Worm (Caenorhabditis elegans) whole organism, L1 larva: ENCODE results near the gene Y46H3C.5.

ENCODE experiments used
- C04F5.9 ChIP-seq: sonication (generic microtip); optimal IDR thresholded peaks from 2 replicates; lab custom pipeline; 2016; ENCODE audit warnings: missing genetic modification characterization, missing compliant biosample characterization
- C16A3.4 ChIP-seq: fragments of 150-350 bp; optimal IDR thresholded peaks from 2 replicates; lab custom pipeline; 2014; ENCODE audit warnings: missing biosample characterization, missing genetic modification characterization
- F16B12.6 ChIP-seq: fragments of 150-350 bp; optimal IDR thresholded peaks from 2 replicates; lab custom pipeline; 2014; ENCODE audit warnings: missing biosample characterization, missing genetic modification characterization
- Y116A8C.19 ChIP-seq: sonication (generic microtip); optimal IDR thresholded peaks from 2 replicates; lab custom pipeline; 2016; ENCODE audit warnings: missing compliant biosample characterization, missing genetic modification characterization, borderline replicate concordance
- aha-1 ChIP-seq: fragments of 150-350 bp; optimal IDR thresholded peaks from 2 replicates; lab custom pipeline; 2014; ENCODE audit warnings: missing biosample characterization, missing genetic modification characterization
- alr-1 ChIP-seq: fragments of 200-800 bp; sonication (Bioruptor generic); optimal IDR thresholded peaks from 2 replicates; lab custom pipeline; 2018; ENCODE audit warnings: borderline replicate concordance, mild to moderate bottlenecking, missing genetic modification characterization, missing compliant biosample characterization
- aly-2 ChIP-seq: fragments of 150-350 bp; optimal IDR thresholded peaks from 2 replicates; lab custom pipeline; 2014; ENCODE audit warnings: missing biosample characterization, missing genetic modification characterization
- blmp-1 ChIP-seq: fragments of 150-350 bp; optimal IDR thresholded peaks from 2 replicates; lab custom pipeline; 2014; ENCODE audit warnings: missing biosample characterization, missing genetic modification characterization
- ceh-63 ChIP-seq: fragments of 200-800 bp; sonication (Bioruptor generic); optimal IDR thresholded peaks from 2 replicates; lab custom pipeline; 2018; ENCODE audit warnings: mild to moderate bottlenecking, missing genetic modification characterization, missing compliant biosample characterization
- ceh-8 ChIP-seq: fragments of 200-800 bp; sonication (Bioruptor generic); optimal IDR thresholded peaks from 2 replicates; lab custom pipeline; 2018; ENCODE audit warnings: mild to moderate bottlenecking, missing genetic modification characterization, moderate library complexity, missing compliant biosample characterization
- egl-13 ChIP-seq: sonication (generic microtip); optimal IDR thresholded peaks from 2 replicates; lab custom pipeline; 2016; ENCODE audit warnings: missing genotype, missing genetic modification reagents, missing genetic modification characterization, missing compliant biosample characterization
- egl-27 ChIP-seq, 2 experiments: fragments of 150-350 bp in 1 of 2; sonication (generic microtip); optimal IDR thresholded peaks; 3 replicates each; lab custom pipeline; 2017 to 2018; ENCODE audit warnings: missing biosample characterization in 2 of 2, missing genetic modification characterization in 2 of 2, missing genetic modification reagents in 2 of 2
- fkh-10 ChIP-seq: sonication (generic microtip); optimal IDR thresholded peaks from 2 replicates; lab custom pipeline; 2017; ENCODE audit warnings: missing biosample characterization, missing genetic modification reagents, missing genetic modification characterization
- fkh-4 ChIP-seq: sonication (generic microtip); optimal IDR thresholded peaks from 2 replicates; lab custom pipeline; 2016; ENCODE audit warnings: missing compliant biosample characterization, missing genetic modification characterization, borderline replicate concordance
- fkh-8 ChIP-seq: sonication (generic microtip); optimal IDR thresholded peaks from 2 replicates; lab custom pipeline; 2016; ENCODE audit warnings: mild to moderate bottlenecking, missing genetic modification characterization, missing compliant biosample characterization
- hlh-4 ChIP-seq: sonication (generic microtip); optimal IDR thresholded peaks from 2 replicates; lab custom pipeline; 2016; ENCODE audit warnings: mild to moderate bottlenecking, missing genetic modification characterization, missing compliant biosample characterization
- jun-1 ChIP-seq: fragments of 150-350 bp; optimal IDR thresholded peaks from 2 replicates; lab custom pipeline; 2014; ENCODE audit warnings: missing biosample characterization, missing genetic modification reagents, missing genetic modification characterization
- lin-39 ChIP-seq: fragments of 150-350 bp; optimal IDR thresholded peaks from 2 replicates; lab custom pipeline; 2014; ENCODE audit warnings: missing biosample characterization, missing genetic modification reagents, missing genetic modification characterization
- mdl-1 ChIP-seq, 2 experiments: fragments of 150-350 bp; optimal IDR thresholded peaks; 2 replicates each; lab custom pipeline; 2014 to 2017; ENCODE audit warnings: missing biosample characterization in 2 of 2, missing genetic modification characterization in 2 of 2, inconsistent platforms in 1 of 2
- mef-2 ChIP-seq: fragments of 150-350 bp; optimal IDR thresholded peaks from 2 replicates; lab custom pipeline; 2014; ENCODE audit warnings: missing biosample characterization, missing genetic modification characterization
- nhr-11 ChIP-seq: fragments of 150-350 bp; optimal IDR thresholded peaks from 2 replicates; lab custom pipeline; 2014; ENCODE audit warnings: missing biosample characterization, missing genetic modification characterization
- nhr-237 ChIP-seq: fragments of 150-350 bp; optimal IDR thresholded peaks from 2 replicates; lab custom pipeline; 2014; ENCODE audit warnings: missing biosample characterization, missing genetic modification characterization
- nhr-28 ChIP-seq: fragments of 150-350 bp; optimal IDR thresholded peaks from 2 replicates; lab custom pipeline; 2014; ENCODE audit warnings: missing biosample characterization, missing genetic modification characterization
- nhr-47 ChIP-seq: sonication (generic microtip); optimal IDR thresholded peaks from 2 replicates; lab custom pipeline; 2016; ENCODE audit warnings: mild to moderate bottlenecking, missing genetic modification characterization, moderate library complexity, missing compliant biosample characterization
- nhr-71 ChIP-seq: sonication (generic microtip); optimal IDR thresholded peaks from 2 replicates; lab custom pipeline; 2016; ENCODE audit warnings: mild to moderate bottlenecking, missing genetic modification characterization, moderate library complexity, missing compliant biosample characterization
- nhr-76 ChIP-seq: sonication (generic microtip); optimal IDR thresholded peaks from 2 replicates; lab custom pipeline; 2017; ENCODE audit warnings: missing biosample characterization, missing genetic modification characterization
- nhr-84 ChIP-seq: sonication (generic microtip); optimal IDR thresholded peaks from 2 replicates; lab custom pipeline; 2017; ENCODE audit warnings: missing biosample characterization, missing genetic modification characterization
- pag-3 ChIP-seq: sonication (generic microtip); optimal IDR thresholded peaks from 2 replicates; lab custom pipeline; 2017; ENCODE audit warnings: missing genetic modification characterization, mild to moderate bottlenecking, missing compliant biosample characterization, antibody characterized with exemption, borderline replicate concordance; ENCODE audit not compliant: insufficient read depth
- rnt-1 ChIP-seq: sonication (generic microtip); optimal IDR thresholded peaks from 2 replicates; lab custom pipeline; 2016; ENCODE audit warnings: mild to moderate bottlenecking, missing genetic modification characterization, moderate library complexity, missing compliant biosample characterization
- sup-37 ChIP-seq: fragments of 200-800 bp; sonication (Bioruptor generic); optimal IDR thresholded peaks from 2 replicates; lab custom pipeline; 2018; ENCODE audit warnings: mild to moderate bottlenecking, missing genetic modification characterization, missing compliant biosample characterization
- swsn-7 ChIP-seq: sonication (generic microtip); optimal IDR thresholded peaks from 2 replicates; lab custom pipeline; 2016; ENCODE audit warnings: missing genetic modification characterization, missing compliant biosample characterization
- tlp-1 ChIP-seq: fragments of 150-350 bp; optimal IDR thresholded peaks from 2 replicates; lab custom pipeline; 2014; ENCODE audit warnings: missing biosample characterization, missing genetic modification characterization
- unc-62 ChIP-seq: fragments of 150-350 bp; optimal IDR thresholded peaks from 2 replicates; lab custom pipeline; 2014; ENCODE audit warnings: missing biosample characterization, missing genetic modification reagents, missing genetic modification characterization
- unc-98 ChIP-seq: fragments of 200-800 bp; sonication (Bioruptor generic); IDR thresholded peaks from 2 replicates; pipeline ENCODE4 v1.3.6; 2022; ENCODE audit warnings: missing genetic modification characterization, missing compliant biosample characterization
- ztf-11 ChIP-seq, 2 experiments: sonication (generic microtip); optimal IDR thresholded peaks; 2 replicates each; lab custom pipeline; 2016 to 2017; ENCODE audit warnings: missing genetic modification characterization in 2 of 2, missing biosample characterization in 1 of 2, missing compliant biosample characterization in 1 of 2

Gene Y46H3C.5

ce11 chrV:1725353-1725752 is 33.1 kb upstream of the Y46H3C.5 start, which contains the start of gene sri-27:
Gene sri-27 (plus strand): TSS chrV:1725653.
- TF ChIP-seq unc-98 (no peak), nhr-84 (tag; lab: Kevin White, UChicago) (no peak), aha-1 (tag; lab: Kevin White, UChicago) (no peak), alr-1 (tag; lab: Kevin White, UChicago) (no peak), unc-62 (no peak)

DNA sequence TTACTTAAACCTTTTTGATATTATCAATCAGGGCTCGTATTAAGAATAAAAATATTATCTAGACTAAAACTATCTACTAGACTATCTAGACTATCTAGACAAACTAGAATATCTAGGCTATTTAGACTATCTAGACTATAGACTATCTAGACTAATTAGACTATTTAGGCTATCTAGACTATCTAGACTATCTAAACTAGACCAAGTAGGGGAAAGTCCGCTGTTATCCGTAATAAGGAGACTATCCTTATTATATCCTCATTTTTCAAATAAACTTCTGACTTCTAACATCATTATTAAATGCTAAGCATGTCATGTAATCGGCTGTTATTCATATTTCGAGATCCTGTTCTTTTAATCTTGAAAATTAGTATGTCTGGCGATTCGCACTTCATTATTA is 29.7 kb upstream of the Y46H3C.5 start, which contains the start of gene srw-101:
srw-101 (plus strand) TSS at position 301 of the 400 bp plus-strand sequence.
- TF ChIP-seq unc-62 = no peak
- no peak for TF ChIP-seq mdl-1 (tag; optimal IDR thresholded peaks at IDR 0.05; lab: Kevin White, UChicago)
- TF ChIP-seq mef-2 (tag; lab: Kevin White, UChicago) = no peak
- no peak for TF ChIP-seq aly-2 (tag; lab: Kevin White, UChicago)
- no peak for TF ChIP-seq sup-37 (GFP tag; lab: Kevin White, UChicago)
- no peak for TF ChIP-seq pag-3 (tag; lab: Kevin White, UChicago)
- TF ChIP-seq nhr-71 (tag; lab: Kevin White, UChicago) = no peak
- no peak for TF ChIP-seq Y116A8C.19 (tag; lab: Kevin White, UChicago)
- no peak for TF ChIP-seq C16A3.4 (tag; lab: Kevin White, UChicago)
- no peak for TF ChIP-seq nhr-237 (tag; lab: Kevin White, UChicago)
- TF ChIP-seq C04F5.9 (tag; lab: Kevin White, UChicago) = no peak
- no peak for TF ChIP-seq hlh-4 (tag; lab: Kevin White, UChicago)
- TF ChIP-seq rnt-1 (tag; lab: Kevin White, UChicago) = no peak
- no peak for TF ChIP-seq nhr-28 (tag; lab: Kevin White, UChicago)
- TF ChIP-seq, all 84 proteins: peak for 0

DNA sequence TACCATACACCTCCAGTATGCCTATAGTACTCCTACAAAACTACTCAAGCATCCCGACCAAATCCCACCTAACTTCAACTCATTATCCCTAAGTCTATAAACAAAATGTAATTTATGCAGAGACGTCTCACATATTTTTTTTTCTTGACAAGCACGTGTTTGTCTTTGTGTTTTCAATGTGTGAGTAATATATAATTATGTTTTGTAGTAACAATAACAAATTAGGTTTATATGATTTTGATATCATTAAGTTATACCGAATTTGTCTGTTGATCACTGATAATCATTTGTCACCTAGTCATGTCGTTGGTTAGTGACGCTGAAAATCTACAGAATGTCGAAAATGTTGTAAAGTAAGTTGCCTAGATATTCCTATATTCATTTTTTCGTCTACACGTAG is 27.6 kb upstream of the Y46H3C.5 start, which contains the start of gene srw-102:
srw-102 (plus strand) TSS at position 301 of the 400 bp plus-strand sequence.
- TF ChIP-seq lin-39 = no peak
- TF ChIP-seq tlp-1 = no peak
- TF ChIP-seq alr-1 (tag; lab: Kevin White, UChicago) = no peak
- no peak for TF ChIP-seq rnt-1 (tag; lab: Kevin White, UChicago)
- no peak for TF ChIP-seq blmp-1 (tag; lab: Kevin White, UChicago)
- TF ChIP-seq nhr-47 (tag; lab: Kevin White, UChicago) = peak; percentile 21
- no peak for TF ChIP-seq Y116A8C.19 (tag; lab: Kevin White, UChicago)
- TF ChIP-seq fkh-8 = no peak
- no peak for TF ChIP-seq mdl-1 (tag; optimal IDR thresholded peaks at IDR 0.05; lab: Kevin White, UChicago)
- TF ChIP-seq jun-1 (tag; lab: Kevin White, UChicago) = no peak
- no peak for TF ChIP-seq nhr-76 (tag; lab: Kevin White, UChicago)
- TF ChIP-seq ztf-11 (tag; optimal IDR thresholded peaks at IDR 0.05; lab: Kevin White, UChicago) = no peak
- no peak for TF ChIP-seq swsn-7 (tag; lab: Kevin White, UChicago)
- no peak for TF ChIP-seq fkh-10 (GFP tag; lab: Kevin White, UChicago)
- TF ChIP-seq ceh-8 (GFP tag; lab: Kevin White, UChicago) = peak; percentile 81
- TF ChIP-seq fkh-4 (tag; lab: Kevin White, UChicago) = no peak

DNA sequence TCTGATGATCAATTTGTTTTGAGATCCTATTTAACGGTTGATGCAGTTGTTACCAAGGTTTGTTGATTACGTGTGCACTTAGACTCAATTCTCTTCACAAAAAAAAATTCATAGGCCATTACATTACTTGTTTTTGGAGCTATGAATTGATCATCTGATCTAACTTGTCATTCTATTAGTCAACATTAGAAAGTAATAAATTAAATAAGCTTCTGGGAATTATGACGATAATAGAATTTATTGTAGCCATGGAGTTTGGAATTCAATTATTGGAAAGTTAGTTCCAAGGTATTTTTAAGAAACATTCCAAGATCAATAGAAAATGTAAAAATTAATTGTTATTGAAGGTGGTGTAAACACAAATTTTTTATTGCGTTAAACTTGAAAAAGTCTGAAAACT is 25.9 kb upstream of the Y46H3C.5 start:
- TF ChIP-seq fkh-8 (peak; percentile 60), F16B12.6 (tag; lab: Kevin White, UChicago) (no peak), egl-13 (no peak), egl-27 (tag; optimal IDR thresholded peaks at IDR 0.05; lab: Kevin White, UChicago) (no peak), ceh-8 (GFP tag; lab: Kevin White, UChicago) (peak; percentile 68), nhr-71 (tag; lab: Kevin White, UChicago) (peak; percentile 52), nhr-11 (peak; percentile 13), ceh-63 (GFP tag; lab: Kevin White, UChicago) (no peak)
